Fruit fly (Drosophila melanogaster): Measurements from ENCODE around the gene CG10366.
A peak's percentile ranks its signal among the peaks of the same experiment; 100 is the strongest.

CG10366 gene

DNA sequence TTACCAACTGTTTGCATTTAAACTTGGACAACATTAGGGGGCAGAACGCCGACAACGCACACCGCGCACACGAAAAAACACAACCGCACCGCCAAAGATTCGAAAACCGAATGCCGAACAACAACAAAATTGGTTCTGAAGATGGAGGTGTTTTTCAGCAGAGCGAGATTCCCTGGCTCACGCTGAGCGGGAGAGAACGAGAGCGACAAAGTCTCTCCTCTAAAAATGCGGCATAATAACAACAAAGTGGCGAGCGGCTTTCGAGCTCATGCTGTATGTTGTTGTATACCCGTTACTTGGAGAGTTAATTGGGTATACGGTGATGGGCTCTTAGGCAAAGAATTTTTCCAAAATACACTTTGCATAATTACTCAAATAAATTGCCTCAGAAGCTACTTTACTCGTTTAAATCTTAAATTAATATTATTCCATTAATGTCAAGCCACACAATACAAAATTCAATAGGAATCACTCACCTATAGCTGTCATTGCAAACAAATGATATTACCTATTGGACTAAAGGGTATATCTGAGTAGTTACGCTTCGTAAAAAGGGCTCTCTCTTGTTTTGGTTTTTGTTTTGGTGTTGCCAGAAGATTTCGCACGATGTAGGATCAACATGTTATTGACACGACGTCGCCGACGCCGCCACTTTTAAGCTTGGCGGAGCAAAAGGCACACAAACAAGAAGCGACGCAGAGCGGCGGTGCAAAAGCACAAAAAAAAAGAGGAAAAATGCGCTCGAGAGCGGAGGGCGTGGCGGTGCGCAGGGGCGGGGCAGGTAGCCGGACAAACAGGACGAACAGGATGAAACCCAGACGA lies 11.3 kb upstream of the CG10366 start (continued):
- TF ChIP-seq Drgx (GFP tag; IDR thresholded peaks at IDR 0.05) (peak; percentile 81), E2f1 (GFP tag; IDR thresholded peaks at IDR 0.05) (peak; percentile 41; the same call in 1 of the 2 replicates), Abd-B (GFP tag; optimal IDR thresholded peaks at IDR 0.05) (peak; percentile 49), CG1602 (GFP tag; optimal IDR thresholded peaks at IDR 0.05) (peak; percentile 49), CG15479 (GFP tag; optimal IDR thresholded peaks at IDR 0.05) (no peak), Deaf1 (tag; optimal IDR thresholded peaks at IDR 0.05) (peak; percentile 22), btn (GFP tag; optimal IDR thresholded peaks at IDR 0.05) (no peak), unpg (GFP tag; optimal IDR thresholded peaks at IDR 0.05) (peak; percentile 62), run (tag; optimal IDR thresholded peaks at IDR 0.05) (no peak), CG10147 (GFP tag; optimal IDR thresholded peaks at IDR 0.05) (peak; percentile 57), insv (GFP tag; optimal IDR thresholded peaks at IDR 0.05) (peak in 1 of 2 experiments; percentile 13), CG17829 (tag; optimal IDR thresholded peaks at IDR 0.05) (peak; percentile 65), CG17385 (GFP tag; optimal IDR thresholded peaks at IDR 0.05) (peak; percentile 64), CG3281 (GFP tag; optimal IDR thresholded peaks at IDR 0.05) (peak; percentile 78), sisA (GFP tag; IDR thresholded peaks at IDR 0.05) (peak; percentile 65), CG8281 (tag; optimal IDR thresholded peaks at IDR 0.05) (no peak), ATbp (GFP tag; optimal IDR thresholded peaks at IDR 0.05) (peak; percentile 26), trh (GFP tag; optimal IDR thresholded peaks at IDR 0.05) (no peak), nom (GFP tag; optimal IDR thresholded peaks at IDR 0.05) (peak; percentile 79), Sox102F (GFP tag; optimal IDR thresholded peaks at IDR 0.05) (peak; percentile 65), sqz (GFP tag; optimal IDR thresholded peaks at IDR 0.05) (no peak), twi (tag; optimal IDR thresholded peaks at IDR 0.05) (peak; percentile 66), Bgb (GFP tag; IDR thresholded peaks at IDR 0.05; ENCODE audit: partially characterized antibody) (no peak), C15 (GFP tag; IDR thresholded peaks at IDR 0.05) (no peak), zfh2 (GFP tag; optimal IDR thresholded peaks at IDR 0.05) (peak; percentile 52), CG10267 (tag; optimal IDR thresholded peaks at IDR 0.05) (peak; percentile 53), usp (GFP tag; optimal IDR thresholded peaks at IDR 0.05) (no peak), CG10274 (GFP tag; optimal IDR thresholded peaks at IDR 0.05) (peak; percentile 47), CG8290 (GFP tag; optimal IDR thresholded peaks at IDR 0.05) (peak; percentile 50), CG8290 (tag; optimal IDR thresholded peaks at IDR 0.05) (no peak), CG7271 (tag; optimal IDR thresholded peaks at IDR 0.05) (no peak), jigr1 (GFP tag; IDR thresholded peaks at IDR 0.05) (no peak), Sry-δ (GFP tag; optimal IDR thresholded peaks at IDR 0.05) (peak; percentile 2), Chrac-16 (GFP tag; optimal IDR thresholded peaks at IDR 0.05) (peak; percentile 20), CG4424 (GFP tag; optimal IDR thresholded peaks at IDR 0.05) (peak; percentile 42), prd (optimal IDR thresholded peaks at IDR 0.05) (no peak), prd (GFP tag; IDR thresholded peaks at IDR 0.05) (peak; percentile 74), CG2678 (tag; optimal IDR thresholded peaks at IDR 0.05) (peak; percentile 85), nau (GFP tag; optimal IDR thresholded peaks at IDR 0.05) (no peak), row (GFP tag; IDR thresholded peaks at IDR 0.05) (peak; percentile 96), zfh1 (GFP tag; IDR thresholded peaks at IDR 0.05) (peak; percentile 64; the same call in 2 of the 3 replicates), Hey (tag; optimal IDR thresholded peaks at IDR 0.05) (no peak), NK7.1 (GFP tag; optimal IDR thresholded peaks at IDR 0.05) (peak; percentile 46), D (optimal IDR thresholded peaks at IDR 0.05) (no peak), D (GFP tag; optimal IDR thresholded peaks at IDR 0.05) (peak; percentile 44), al (GFP tag; IDR thresholded peaks at IDR 0.05) (no peak), bsh (GFP tag; optimal IDR thresholded peaks at IDR 0.05) (peak; percentile 70 to 89), onecut (GFP tag; IDR thresholded peaks at IDR 0.05) (0 out of 2 replicates have a peak, but pooled peaks have one; percentile 27), abd-A (tag; optimal IDR thresholded peaks at IDR 0.05) (peak; percentile 44), CG17912 (GFP tag; optimal IDR thresholded peaks at IDR 0.05) (no peak)

Measured in whole organism, embryonic.